Fruit fly (Drosophila melanogaster) Kc167 (cell line): Measurements from ENCODE around the gene boss.

ENCODE experiments used
- h ChIP-seq: fragments of >200 bp; optimal IDR thresholded peaks from 3 replicates; lab custom pipeline; 2018; ENCODE audit warnings: missing external identifiers
- psq ChIP-seq: fragments of >200 bp; optimal IDR thresholded peaks from 2 replicates; lab custom pipeline; 2017; ENCODE audit warnings: missing external identifiers
- ttk ChIP-seq: sonication (Bioruptor generic); optimal IDR thresholded peaks from 2 replicates; lab custom pipeline; 2017; ENCODE audit warnings: missing external identifiers

dm6 chr3R:25982734-25983133 lies 20.9 kb downstream of the boss start, which contains the start of gene Nf1:
- no peak for TF ChIP-seq ttk (lab: Kevin White, UChicago)
- TF ChIP-seq psq (lab: Kevin White, UChicago), result no peak
- no peak for TF ChIP-seq h (lab: Kevin White, UChicago)
